Worm (Caenorhabditis elegans) whole organism, L4/young adult: ENCODE results near the gene msp-79.

Experiments used
- W03F9.2 ChIP-seq: fragments of 150-350 bp; optimal IDR thresholded peaks from 2 replicates; lab custom pipeline; 2014; ENCODE audit warnings: missing biosample characterization, missing genetic modification characterization
- dao-5 ChIP-seq: sonication (generic microtip); optimal IDR thresholded peaks from 2 replicates; lab custom pipeline; 2016; ENCODE audit warnings: missing genotype, missing genetic modification characterization, moderate library complexity, missing compliant biosample characterization
- him-1 ChIP-seq: sonication (generic microtip); optimal IDR thresholded peaks from 2 replicates; lab custom pipeline; 2016; ENCODE audit warnings: missing genotype, missing genetic modification reagents, missing genetic modification characterization, missing compliant biosample characterization

DNA sequence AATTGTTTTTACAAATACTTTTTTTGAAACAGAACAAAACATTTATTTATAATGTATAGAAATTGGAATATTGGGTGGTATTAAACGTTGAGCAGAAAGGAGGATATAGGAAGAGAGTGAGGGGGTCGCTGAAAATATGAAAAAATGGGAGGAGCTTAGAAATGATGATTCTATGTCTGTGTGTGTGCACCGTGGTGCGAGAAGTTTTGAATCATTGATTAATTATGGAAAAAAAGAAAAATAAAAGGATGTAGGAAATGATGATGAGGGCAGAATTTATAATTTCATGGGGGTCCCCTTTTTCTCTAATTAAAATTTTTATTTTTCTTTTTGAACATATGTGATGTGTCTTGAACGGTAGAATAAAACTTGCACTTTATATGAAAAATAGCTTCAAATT is 17.7 kb upstream of the msp-79 start, which contains the start of gene sre-4:
- TF ChIP-seq him-1 (tag; lab: Kevin White, UChicago) (no peak), dao-5 (no peak), W03F9.2 (tag; lab: Kevin White, UChicago) (no peak)
